Fruit fly (Drosophila melanogaster) whole organism, prepupa: ENCODE measurements around the gene CG10096.

Experiments used
- Blimp-1 ChIP-seq: fragments of 200-800 bp; sonication (Bioruptor generic); optimal IDR thresholded peaks from 3 replicates; lab custom pipeline; 2017; ENCODE audit warnings: missing biosample characterization, missing genetic modification characterization, mild to moderate bottlenecking, moderate library complexity, missing genetic modification reagents
- CG15336 ChIP-seq: fragments of 200-800 bp; sonication (Bioruptor generic); IDR thresholded peaks from 2 replicates; pipeline ENCODE4 v1.3.6; 2022; ENCODE audit warnings: missing biosample characterization, missing genetic modification characterization
- CG31627 ChIP-seq: fragments of 200-800 bp; sonication (Bioruptor generic); optimal IDR thresholded peaks from 3 replicates; lab custom pipeline; 2016; ENCODE audit warnings: missing biosample characterization, missing genetic modification characterization
- CG3919 ChIP-seq: fragments of 200-800 bp; sonication (Bioruptor generic); optimal IDR thresholded peaks from 3 replicates; lab custom pipeline; 2016; ENCODE audit warnings: missing biosample characterization, missing genetic modification characterization
- CG9139 ChIP-seq: fragments of 200-800 bp; sonication (Bioruptor generic); optimal IDR thresholded peaks from 3 replicates; lab custom pipeline; 2017; ENCODE audit warnings: missing biosample characterization, mild to moderate bottlenecking, missing genetic modification characterization
- Eip93F ChIP-seq: fragments of 200-800 bp; sonication (Bioruptor generic); optimal IDR thresholded peaks from 2 replicates; lab custom pipeline; 2016; ENCODE audit warnings: missing biosample characterization, mild to moderate bottlenecking, missing genetic modification characterization
- Hr39 ChIP-seq: fragments of 200-800 bp; sonication (Bioruptor generic); optimal IDR thresholded peaks from 2 replicates; lab custom pipeline; 2016; ENCODE audit warnings: missing biosample characterization, missing genetic modification characterization
- acj6 ChIP-seq: fragments of 200-800 bp; sonication (Bioruptor generic); optimal IDR thresholded peaks from 3 replicates; lab custom pipeline; 2016; ENCODE audit warnings: missing biosample characterization, missing genetic modification characterization
- dsx ChIP-seq: fragments of 200-800 bp; optimal IDR thresholded peaks from 3 replicates; lab custom pipeline; 2019; ENCODE audit warnings: missing biosample characterization, mild to moderate bottlenecking, missing genetic modification characterization, moderate library complexity; ENCODE audit not compliant: poor library complexity, severe bottlenecking
- spab ChIP-seq: fragments of 200-800 bp; sonication (Bioruptor generic); optimal IDR thresholded peaks from 2 replicates; lab custom pipeline; 2017; ENCODE audit warnings: missing biosample characterization, mild to moderate bottlenecking, missing genetic modification characterization, missing genetic modification reagents

DNA sequence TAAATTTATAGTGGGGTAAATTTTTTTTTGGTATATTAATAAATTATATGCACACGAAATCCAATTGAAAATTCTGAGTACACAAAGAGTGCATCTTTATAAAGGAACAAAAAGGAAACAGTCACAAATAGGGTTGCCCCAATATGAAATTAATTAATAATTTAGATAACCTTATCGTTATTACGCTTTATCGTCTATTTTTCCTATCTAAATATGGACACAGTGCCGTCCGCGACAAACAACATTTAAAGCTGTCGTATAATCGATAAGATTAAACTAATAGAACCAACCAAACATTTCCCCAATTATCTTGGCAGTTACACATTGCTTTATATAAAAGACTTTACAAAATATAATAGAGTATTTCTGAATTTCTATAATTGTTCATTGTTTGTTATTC is 2.3 kb upstream of the CG10096 start:
- no peak for TF ChIP-seq dsx (GFP tag; lab: Kevin White, UChicago)
- no peak for TF ChIP-seq Hr39
- TF ChIP-seq Eip93F: no peak
- TF ChIP-seq CG15336 (GFP tag; lab: Robert Waterston, UW): no peak
- TF ChIP-seq CG3919 (GFP tag; lab: Kevin White, UChicago): no peak
- no peak for TF ChIP-seq CG31627
- no peak for TF ChIP-seq Blimp-1 (GFP tag; lab: Kevin White, UChicago)
- TF ChIP-seq spab (GFP tag; lab: Kevin White, UChicago): no peak
- no peak for TF ChIP-seq acj6 (GFP tag; lab: Kevin White, UChicago)
- no peak for TF ChIP-seq CG9139 (GFP tag; lab: Kevin White, UChicago)
